Worm (Caenorhabditis elegans): ENCODE measurements around the gene Y73F8A.32.

ce11 chrIV:15472387-15472859, 48.8 kb downstream of the Y73F8A.32 start, which contains the start of gene Y73F8A.27:
- TF ChIP-seq pha-2 (tag; optimal IDR thresholded peaks at IDR 0.05) (peak; percentile 1), odd-2 (tag; optimal IDR thresholded peaks at IDR 0.05) (no peak), nhr-11 (tag; optimal IDR thresholded peaks at IDR 0.05) (no peak), ets-4 (tag; optimal IDR thresholded peaks at IDR 0.05) (no peak), lim-6 (tag; optimal IDR thresholded peaks at IDR 0.05) (no peak), ceh-9 (tag; optimal IDR thresholded peaks at IDR 0.05) (no peak), sox-4 (tag; optimal IDR thresholded peaks at IDR 0.05) (no peak), tbx-2 (tag; optimal IDR thresholded peaks at IDR 0.05) (peak; percentile 45)
